Worm (Caenorhabditis elegans): ENCODE measurements around the gene cpn-2.

Gene cpn-2

DNA sequence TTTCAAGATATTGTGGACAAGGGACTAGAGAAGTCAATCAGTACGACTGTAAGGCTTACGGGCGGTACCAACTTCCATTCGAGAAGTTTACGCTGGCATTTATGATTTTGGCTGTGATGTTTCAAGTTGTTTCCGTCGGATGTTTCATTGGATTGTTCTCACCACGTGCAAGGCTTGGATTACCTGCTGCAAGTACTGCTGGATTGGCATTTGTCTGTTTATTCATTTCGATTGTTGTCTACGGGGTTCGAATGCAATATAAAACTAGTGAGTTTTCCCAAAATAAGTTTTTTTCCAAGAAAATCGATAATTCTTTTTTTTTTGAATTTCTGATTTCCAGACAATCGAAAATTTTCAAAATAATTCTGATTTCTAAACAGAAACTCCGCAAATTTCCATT, 3.1 kb downstream of the cpn-2 start:
- TF ChIP-seq hmbx-1 (tag; optimal IDR thresholded peaks at IDR 0.05), result no peak
- no peak for TF ChIP-seq sea-1 (GFP tag; conservative IDR thresholded peaks at IDR 0.05)
- TF ChIP-seq pes-1 (GFP tag; IDR thresholded peaks at IDR 0.05), result no peak
- TF ChIP-seq B0310.2 (tag; optimal IDR thresholded peaks at IDR 0.05), result no peak
- no peak for TF ChIP-seq tbx-11 (GFP tag; IDR thresholded peaks at IDR 0.05)
- TF ChIP-seq aly-1 (tag; optimal IDR thresholded peaks at IDR 0.05), result no peak
- TF ChIP-seq ets-7 (tag; optimal IDR thresholded peaks at IDR 0.05), result no peak
- TF ChIP-seq flt-1 (GFP tag; IDR thresholded peaks at IDR 0.05), result no peak
- no peak for TF ChIP-seq hmg-4 (GFP tag; optimal IDR thresholded peaks at IDR 0.05)
- TF ChIP-seq ceh-13 (GFP tag; optimal IDR thresholded peaks at IDR 0.05), result no peak
- TF ChIP-seq hnd-1 (tag; optimal IDR thresholded peaks at IDR 0.05), result no peak
- no peak for TF ChIP-seq F13C5.2 (tag; optimal IDR thresholded peaks at IDR 0.05)
- TF ChIP-seq tbx-37 (GFP tag; conservative IDR thresholded peaks at IDR 0.05), result no peak
- no peak for TF ChIP-seq ceh-36 (tag; optimal IDR thresholded peaks at IDR 0.05)
- no peak for TF ChIP-seq tra-4 (tag; optimal IDR thresholded peaks at IDR 0.05)
- no peak for TF ChIP-seq scrt-1 (GFP tag; IDR thresholded peaks at IDR 0.05)

DNA sequence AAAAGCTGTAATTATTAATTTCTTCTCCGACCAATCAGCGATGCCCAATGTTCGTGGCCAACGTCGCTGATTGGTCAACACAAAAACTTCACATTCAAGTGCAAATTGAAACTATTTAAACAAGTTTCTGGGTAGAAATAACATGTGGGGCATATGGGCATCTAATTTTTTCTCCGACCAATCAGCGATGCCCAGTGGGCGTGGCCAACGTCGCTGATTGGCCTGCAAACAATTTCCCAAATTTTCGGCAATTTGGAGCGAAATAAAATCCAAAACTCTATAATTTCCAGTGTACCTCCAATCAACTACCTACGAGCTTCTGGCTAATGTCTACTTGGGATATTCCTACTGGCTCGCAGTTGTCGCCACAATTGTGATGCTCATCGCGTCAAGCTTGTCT, 3.7 kb downstream of the cpn-2 start:
- TF ChIP-seq hnd-1 (tag; optimal IDR thresholded peaks at IDR 0.05), result no peak
- no peak for TF ChIP-seq tra-4 (tag; optimal IDR thresholded peaks at IDR 0.05)
- no peak for TF ChIP-seq flt-1 (GFP tag; IDR thresholded peaks at IDR 0.05)
- no peak for TF ChIP-seq tbx-11 (GFP tag; IDR thresholded peaks at IDR 0.05)
- no peak for TF ChIP-seq aly-1 (tag; optimal IDR thresholded peaks at IDR 0.05)
- TF ChIP-seq ets-7 (tag; optimal IDR thresholded peaks at IDR 0.05), result no peak
- TF ChIP-seq ceh-13 (GFP tag; optimal IDR thresholded peaks at IDR 0.05), result no peak

DNA sequence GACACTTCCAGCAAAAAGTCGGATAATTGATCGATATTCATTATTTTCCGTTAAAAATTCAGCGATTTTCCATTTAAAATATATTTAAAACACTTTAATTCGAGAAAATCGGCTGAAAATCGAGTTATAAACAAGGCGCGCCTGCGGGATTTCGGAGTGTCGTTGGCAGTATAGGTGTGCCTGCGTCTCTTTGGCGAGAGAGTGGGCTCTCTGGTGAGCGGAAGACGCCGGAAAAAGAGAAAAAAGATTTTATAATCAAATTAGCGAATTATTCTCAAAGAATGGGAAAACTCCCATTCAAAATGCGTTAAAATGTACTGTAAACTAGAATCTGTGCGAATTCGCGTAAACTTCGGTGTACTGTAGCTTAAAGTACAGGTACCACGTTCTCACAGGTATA, 10.2 kb downstream of the cpn-2 start, which contains the start of gene D1069.3:
D1069.3 (minus strand) TSS at position 158 of the 400 bp plus-strand sequence.
- TF ChIP-seq pes-1 (GFP tag; IDR thresholded peaks at IDR 0.05) (no peak), F13C5.2 (tag; optimal IDR thresholded peaks at IDR 0.05) (peak; percentile 19)

DNA sequence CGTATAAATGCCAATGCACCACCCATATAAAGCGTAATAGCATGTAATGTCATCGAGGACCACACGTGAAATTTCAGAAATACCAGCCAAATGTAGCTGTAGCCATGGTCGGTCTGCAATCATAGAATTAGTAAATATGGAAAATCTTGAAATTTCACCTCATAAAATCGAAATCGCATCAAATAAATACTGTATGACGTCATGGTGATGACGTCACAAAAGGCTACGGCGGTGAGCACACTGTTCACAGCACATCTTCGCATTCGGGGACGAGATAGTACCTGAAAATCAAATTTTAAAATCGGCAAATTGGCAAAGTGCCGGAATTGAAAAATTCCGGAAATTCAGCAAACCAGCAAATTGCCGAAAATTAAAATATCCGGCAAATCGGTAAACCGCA, 12.2 kb downstream of the cpn-2 start:
- no peak for TF ChIP-seq hmbx-1 (tag; optimal IDR thresholded peaks at IDR 0.05)
- no peak for TF ChIP-seq pes-1 (GFP tag; IDR thresholded peaks at IDR 0.05)
- TF ChIP-seq scrt-1 (GFP tag; IDR thresholded peaks at IDR 0.05), result no peak
- TF ChIP-seq tra-4 (tag; optimal IDR thresholded peaks at IDR 0.05), result no peak
- no peak for TF ChIP-seq ama-1 (optimal IDR thresholded peaks at IDR 0.05)
- no peak for TF ChIP-seq aly-1 (tag; optimal IDR thresholded peaks at IDR 0.05)
- TF ChIP-seq hmg-4 (GFP tag; optimal IDR thresholded peaks at IDR 0.05), result no peak
- TF ChIP-seq tbx-11 (GFP tag; IDR thresholded peaks at IDR 0.05), result no peak
- no peak for TF ChIP-seq ceh-36 (tag; optimal IDR thresholded peaks at IDR 0.05)
- no peak for TF ChIP-seq ceh-13 (GFP tag; optimal IDR thresholded peaks at IDR 0.05)
- no peak for TF ChIP-seq sea-1 (GFP tag; conservative IDR thresholded peaks at IDR 0.05)
- no peak for TF ChIP-seq B0310.2 (tag; optimal IDR thresholded peaks at IDR 0.05)

DNA sequence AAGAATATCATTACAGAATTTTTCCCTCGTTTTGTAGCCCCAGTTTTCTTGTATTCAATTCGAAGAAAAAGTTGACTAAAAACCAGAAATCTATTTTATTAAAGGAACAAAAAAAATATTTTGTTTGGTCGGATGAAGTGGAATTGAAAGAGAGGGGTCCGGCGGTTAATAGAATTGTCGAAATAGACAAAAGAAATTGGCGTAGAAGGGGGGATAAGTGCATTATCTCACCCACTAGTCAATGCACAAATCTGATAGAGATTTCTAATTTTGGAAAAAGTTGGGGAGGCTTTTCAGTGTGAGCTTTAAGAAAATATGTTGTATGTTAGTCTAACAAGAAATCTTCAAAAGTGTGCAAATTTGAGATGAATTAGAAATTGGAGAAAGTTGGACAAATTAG, 16.9 kb downstream of the cpn-2 start:
- TF ChIP-seq sea-1 (GFP tag; conservative IDR thresholded peaks at IDR 0.05) (no peak), tra-4 (tag; optimal IDR thresholded peaks at IDR 0.05) (no peak), hmbx-1 (tag; optimal IDR thresholded peaks at IDR 0.05) (no peak), F13C5.2 (tag; optimal IDR thresholded peaks at IDR 0.05) (no peak), scrt-1 (GFP tag; IDR thresholded peaks at IDR 0.05) (no peak), ets-7 (tag; optimal IDR thresholded peaks at IDR 0.05) (no peak), ceh-13 (GFP tag; optimal IDR thresholded peaks at IDR 0.05) (no peak)

DNA sequence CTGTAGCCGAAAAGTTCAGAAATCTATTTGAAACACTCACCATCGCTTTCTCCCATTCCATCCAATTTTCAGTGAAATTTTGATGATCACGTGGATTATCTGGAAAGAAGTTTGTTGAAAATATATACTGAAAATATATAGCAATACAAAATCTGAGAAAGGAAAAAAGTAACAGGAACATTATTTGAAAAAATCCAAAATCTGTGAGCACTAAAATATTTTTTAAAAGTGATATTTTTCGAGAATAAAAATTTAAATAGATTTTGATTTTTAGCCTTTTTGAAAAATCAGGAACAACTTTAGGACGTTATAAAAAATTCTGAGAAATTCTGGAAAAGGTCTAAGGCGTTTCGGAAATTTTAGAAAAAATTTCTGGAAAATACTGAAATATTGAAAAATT, 19.4 kb downstream of the cpn-2 start, which contains the start of gene dmsr-4:
dmsr-4 (minus strand) TSS at position 101 of the 400 bp plus-strand sequence.
- TF ChIP-seq sea-1 (GFP tag; conservative IDR thresholded peaks at IDR 0.05) (no peak), hnd-1 (tag; optimal IDR thresholded peaks at IDR 0.05) (no peak), B0310.2 (tag; optimal IDR thresholded peaks at IDR 0.05) (no peak), flt-1 (GFP tag; IDR thresholded peaks at IDR 0.05) (no peak), scrt-1 (GFP tag; IDR thresholded peaks at IDR 0.05) (no peak), aly-1 (tag; optimal IDR thresholded peaks at IDR 0.05) (no peak), ceh-36 (tag; optimal IDR thresholded peaks at IDR 0.05) (no peak), hmg-4 (GFP tag; optimal IDR thresholded peaks at IDR 0.05) (no peak), tbx-37 (GFP tag; conservative IDR thresholded peaks at IDR 0.05) (no peak), ceh-13 (GFP tag; optimal IDR thresholded peaks at IDR 0.05) (no peak), F13C5.2 (tag; optimal IDR thresholded peaks at IDR 0.05) (no peak), ets-7 (tag; optimal IDR thresholded peaks at IDR 0.05) (no peak), ama-1 (optimal IDR thresholded peaks at IDR 0.05) (no peak), hmbx-1 (tag; optimal IDR thresholded peaks at IDR 0.05) (no peak), tbx-11 (GFP tag; IDR thresholded peaks at IDR 0.05) (no peak), pes-1 (GFP tag; IDR thresholded peaks at IDR 0.05) (no peak), tra-4 (tag; optimal IDR thresholded peaks at IDR 0.05) (no peak)

DNA sequence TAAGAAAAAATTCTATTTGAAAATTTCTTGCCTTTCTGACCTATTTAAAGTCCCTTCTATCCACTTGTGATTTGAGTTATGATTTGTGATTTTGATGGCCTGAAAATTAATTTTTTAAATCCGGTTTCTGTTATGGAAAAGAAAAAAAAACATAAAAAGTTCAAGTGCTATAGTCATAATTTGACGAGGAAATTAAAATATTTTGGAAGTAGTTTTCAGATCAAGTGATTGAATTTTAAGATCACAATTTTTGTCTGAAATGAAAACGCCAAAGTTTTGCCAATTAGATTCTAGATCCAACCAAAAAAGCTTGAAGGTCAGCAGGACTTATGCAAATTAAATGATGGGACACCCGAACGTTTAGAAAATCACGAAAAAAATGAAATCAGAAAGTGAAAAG, 29.9 kb downstream of the cpn-2 start, which contains the start of gene ptr-3:
ptr-3 (minus strand) TSS at position 101 of the 400 bp plus-strand sequence.
- no peak for TF ChIP-seq tra-4 (tag; optimal IDR thresholded peaks at IDR 0.05)
- TF ChIP-seq ceh-36 (tag; optimal IDR thresholded peaks at IDR 0.05), result no peak
- TF ChIP-seq scrt-1 (GFP tag; IDR thresholded peaks at IDR 0.05), result no peak
- no peak for TF ChIP-seq flt-1 (GFP tag; IDR thresholded peaks at IDR 0.05)
- TF ChIP-seq aly-1 (tag; optimal IDR thresholded peaks at IDR 0.05), result no peak
- TF ChIP-seq pes-1 (GFP tag; IDR thresholded peaks at IDR 0.05), result no peak
- no peak for TF ChIP-seq tbx-37 (GFP tag; conservative IDR thresholded peaks at IDR 0.05)
- no peak for TF ChIP-seq F13C5.2 (tag; optimal IDR thresholded peaks at IDR 0.05)
- no peak for TF ChIP-seq tbx-11 (GFP tag; IDR thresholded peaks at IDR 0.05)
- TF ChIP-seq hnd-1 (tag; optimal IDR thresholded peaks at IDR 0.05), result no peak
- TF ChIP-seq ceh-13 (GFP tag; optimal IDR thresholded peaks at IDR 0.05), result no peak
- no peak for TF ChIP-seq ets-7 (tag; optimal IDR thresholded peaks at IDR 0.05)

DNA sequence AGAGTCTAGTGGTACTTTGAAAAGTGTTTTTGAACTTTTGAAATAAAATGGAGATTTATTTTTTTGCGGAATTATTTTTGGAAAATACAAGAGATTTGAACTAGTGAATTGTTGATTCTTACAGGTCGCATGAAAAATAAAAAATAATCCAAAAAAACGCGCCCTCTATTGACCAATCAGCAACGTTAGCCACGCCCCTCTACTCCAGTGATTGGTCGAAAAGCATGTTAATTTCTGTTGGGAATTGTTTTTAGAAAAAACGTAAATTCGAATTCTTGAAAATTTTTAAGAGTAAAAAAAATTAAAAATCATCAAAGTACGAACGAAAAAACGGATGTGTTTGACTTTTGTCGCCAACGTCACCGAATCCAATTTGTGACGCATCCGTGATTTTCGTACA, 32.8 kb downstream of the cpn-2 start:
- TF ChIP-seq pes-1 (GFP tag; IDR thresholded peaks at IDR 0.05), result no peak
- no peak for TF ChIP-seq B0310.2 (tag; optimal IDR thresholded peaks at IDR 0.05)
- TF ChIP-seq ets-7 (tag; optimal IDR thresholded peaks at IDR 0.05), result no peak
- no peak for TF ChIP-seq ceh-13 (GFP tag; optimal IDR thresholded peaks at IDR 0.05)
- TF ChIP-seq F13C5.2 (tag; optimal IDR thresholded peaks at IDR 0.05), result no peak
- no peak for TF ChIP-seq sea-1 (GFP tag; conservative IDR thresholded peaks at IDR 0.05)
- no peak for TF ChIP-seq hnd-1 (tag; optimal IDR thresholded peaks at IDR 0.05)
- no peak for TF ChIP-seq tbx-11 (GFP tag; IDR thresholded peaks at IDR 0.05)
- no peak for TF ChIP-seq hmg-4 (GFP tag; optimal IDR thresholded peaks at IDR 0.05)
- no peak for TF ChIP-seq ceh-36 (tag; optimal IDR thresholded peaks at IDR 0.05)
- no peak for TF ChIP-seq ama-1 (optimal IDR thresholded peaks at IDR 0.05)
- TF ChIP-seq tra-4 (tag; optimal IDR thresholded peaks at IDR 0.05), result no peak
- TF ChIP-seq tbx-37 (GFP tag; conservative IDR thresholded peaks at IDR 0.05), result no peak
- TF ChIP-seq aly-1 (tag; optimal IDR thresholded peaks at IDR 0.05), result no peak
- no peak for TF ChIP-seq hmbx-1 (tag; optimal IDR thresholded peaks at IDR 0.05)
- no peak for TF ChIP-seq flt-1 (GFP tag; IDR thresholded peaks at IDR 0.05)
- no peak for TF ChIP-seq scrt-1 (GFP tag; IDR thresholded peaks at IDR 0.05)
